Worm (Caenorhabditis elegans): ENCODE measurements around the gene R11E3.1.

ce11 chrIV:4748408-4749105 is 41.0 kb upstream of the R11E3.1 start, which contains the start of gene cyc-2.1:
- TF ChIP-seq C34B4.2 (tag; optimal IDR thresholded peaks at IDR 0.05) (no peak), ces-1 (GFP tag; optimal IDR thresholded peaks at IDR 0.05) (no peak)
